Worm (Caenorhabditis elegans): ENCODE results near the gene srt-7.

DNA sequence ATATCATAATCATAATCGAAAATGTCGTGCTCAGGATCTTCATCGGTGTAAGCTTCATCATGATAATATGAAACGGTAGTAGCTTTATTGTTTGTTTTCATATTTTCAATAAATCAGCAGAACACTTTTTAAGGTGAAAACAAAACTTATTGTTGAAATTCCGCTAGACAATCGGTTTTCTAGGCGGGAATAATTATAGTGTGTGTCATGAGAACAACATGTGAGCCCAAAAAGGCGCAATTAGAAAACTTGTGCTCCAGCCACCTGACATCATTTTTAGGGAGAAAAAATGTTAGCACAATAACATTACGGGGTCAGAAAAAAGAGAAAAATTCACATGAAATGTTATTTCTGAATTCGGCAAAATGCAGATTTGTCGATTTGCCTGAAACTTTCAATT is 47.3 kb upstream of the srt-7 start, which contains the start of gene srw-8:
- TF ChIP-seq tab-1 (GFP tag; IDR thresholded peaks at IDR 0.05) (no peak), cog-1 (tag; optimal IDR thresholded peaks at IDR 0.05) (no peak)

Data from whole organism, midembryonic.